Fruit fly (Drosophila melanogaster) whole organism, prepupa: Measurements from ENCODE around the gene Ssdp.

ENCODE experiments used
- Blimp-1 ChIP-seq: fragments of 200-800 bp; sonication (Bioruptor generic); optimal IDR thresholded peaks from 3 replicates; lab custom pipeline; 2017; ENCODE audit warnings: missing biosample characterization, missing genetic modification characterization, mild to moderate bottlenecking, moderate library complexity, missing genetic modification reagents
- CG6854 ChIP-seq: fragments of 200-800 bp; sonication (Bioruptor generic); optimal IDR thresholded peaks from 2 replicates; lab custom pipeline; 2017; ENCODE audit warnings: missing biosample characterization, mild to moderate bottlenecking, missing genetic modification characterization
- CG8319 ChIP-seq: fragments of 200-800 bp; sonication (Bioruptor generic); optimal IDR thresholded peaks from 3 replicates; lab custom pipeline; 2016; ENCODE audit warnings: missing biosample characterization, missing genetic modification characterization
- Eip75B ChIP-seq: fragments of 200-800 bp; sonication (Bioruptor generic); optimal IDR thresholded peaks from 3 replicates; lab custom pipeline; 2016; ENCODE audit warnings: missing biosample characterization, missing genetic modification characterization
- Eip93F ChIP-seq: fragments of 200-800 bp; sonication (Bioruptor generic); optimal IDR thresholded peaks from 2 replicates; lab custom pipeline; 2016; ENCODE audit warnings: missing biosample characterization, mild to moderate bottlenecking, missing genetic modification characterization
- Ets21C ChIP-seq: fragments of 200-800 bp; sonication (Bioruptor generic); optimal IDR thresholded peaks from 3 replicates; lab custom pipeline; 2016; ENCODE audit warnings: missing biosample characterization, missing genetic modification characterization
- Hr4 ChIP-seq: fragments of 200-800 bp; sonication (Bioruptor generic); optimal IDR thresholded peaks from 3 replicates; lab custom pipeline; 2016; ENCODE audit warnings: missing biosample characterization, missing genetic modification characterization
- OdsH ChIP-seq: fragments of 200-800 bp; sonication (Bioruptor generic); optimal IDR thresholded peaks from 3 replicates; lab custom pipeline; 2016; ENCODE audit warnings: missing biosample characterization, missing genetic modification characterization
- cyc ChIP-seq: fragments of 200-800 bp; sonication (Bioruptor generic); optimal IDR thresholded peaks from 3 replicates; lab custom pipeline; 2016; ENCODE audit warnings: missing biosample characterization, missing genetic modification characterization
- dac ChIP-seq: fragments of 200-800 bp; sonication (Bioruptor generic); optimal IDR thresholded peaks from 2 replicates; lab custom pipeline; 2017; ENCODE audit warnings: missing biosample characterization, mild to moderate bottlenecking, missing genetic modification characterization
- esn ChIP-seq: fragments of 200-800 bp; sonication (Bioruptor generic); optimal IDR thresholded peaks from 2 replicates; lab custom pipeline; 2016; ENCODE audit warnings: missing biosample characterization, mild to moderate bottlenecking, missing genetic modification characterization, moderate library complexity
- fd85E ChIP-seq: fragments of 200-800 bp; sonication (Bioruptor generic); optimal IDR thresholded peaks from 3 replicates; lab custom pipeline; 2016; ENCODE audit warnings: missing biosample characterization, missing genetic modification characterization
- topi ChIP-seq: fragments of 200-800 bp; sonication (Bioruptor generic); optimal IDR thresholded peaks from 3 replicates; lab custom pipeline; 2016; ENCODE audit warnings: missing biosample characterization, missing genetic modification characterization

dm6 chr3R:18196622-18196990 lies 2.8 kb downstream of the Ssdp start:
- TF ChIP-seq OdsH (GFP tag; lab: Kevin White, UChicago) (no peak), CG8319 (GFP tag; lab: Kevin White, UChicago) (no peak), Hr4 (GFP tag; lab: Kevin White, UChicago) (no peak), Eip93F (GFP tag; lab: Kevin White, UChicago) (no peak), Blimp-1 (GFP tag; lab: Kevin White, UChicago) (no peak), CG6854 (GFP tag; lab: Kevin White, UChicago) (no peak), Eip75B (GFP tag; lab: Kevin White, UChicago) (no peak), cyc (no peak), fd85E (GFP tag; lab: Kevin White, UChicago) (no peak), esn (no peak), topi (GFP tag; lab: Kevin White, UChicago) (no peak), Ets21C (GFP tag; lab: Kevin White, UChicago) (no peak), dac (no peak)
